Worm (Caenorhabditis elegans) whole organism, young adult: Measurements from ENCODE around the gene ZK688.4.

Experiments
- B0019.2 ChIP-seq: fragments of 200-800 bp; sonication (Bioruptor generic); conservative IDR thresholded peaks from 2 replicates; pipeline ENCODE4 v1.3.6; 2022; ENCODE audit warnings: missing genetic modification reagents, missing genetic modification characterization, missing compliant biosample characterization
- C17E4.6 ChIP-seq: fragments of 200-800 bp; sonication (Bioruptor generic); IDR thresholded peaks from 2 replicates; pipeline ENCODE4 v1.3.6; 2022; ENCODE audit warnings: missing genetic modification reagents, missing genetic modification characterization, missing compliant biosample characterization
- D2030.7 ChIP-seq: fragments of 200-800 bp; sonication (Bioruptor generic); IDR thresholded peaks from 2 replicates; pipeline ENCODE4 v1.3.6; 2022; ENCODE audit warnings: missing genetic modification reagents, missing genetic modification characterization, missing compliant biosample characterization
- F23B12.7 ChIP-seq: sonication (generic microtip); optimal IDR thresholded peaks from 2 replicates; lab custom pipeline; 2017; ENCODE audit warnings: missing genetic modification characterization, mild to moderate bottlenecking, missing compliant biosample characterization, antibody characterized with exemption, moderate library complexity; ENCODE audit not compliant: insufficient read depth
- F33H1.4 ChIP-seq: fragments of 200-800 bp; sonication (Bioruptor generic); IDR thresholded peaks from 2 replicates; pipeline ENCODE4 v1.3.6; 2022; ENCODE audit warnings: missing genetic modification reagents, missing genetic modification characterization, missing compliant biosample characterization
- F52B5.7 ChIP-seq: sonication (generic microtip); optimal IDR thresholded peaks from 2 replicates; lab custom pipeline; 2016; ENCODE audit warnings: mild to moderate bottlenecking, missing genetic modification characterization, missing compliant biosample characterization
- Y53G8AR.9 ChIP-seq: fragments of 200-800 bp; sonication (Bioruptor generic); conservative IDR thresholded peaks from 2 replicates; pipeline ENCODE4 v1.3.6; 2022; ENCODE audit warnings: missing genetic modification reagents, missing genetic modification characterization, missing compliant biosample characterization
- Y56A3A.18 ChIP-seq: fragments of 200-800 bp; sonication (Bioruptor generic); IDR thresholded peaks from 2 replicates; pipeline ENCODE4 v1.3.6; 2022; ENCODE audit warnings: missing genetic modification reagents, missing genetic modification characterization, missing compliant biosample characterization
- Y95B8A.8 ChIP-seq: fragments of 200-800 bp; sonication (Bioruptor generic); IDR thresholded peaks from 2 replicates; pipeline ENCODE4 v1.3.6; 2022; ENCODE audit warnings: missing genetic modification reagents, missing genetic modification characterization, missing compliant biosample characterization
- aptf-3 ChIP-seq: fragments of 200-800 bp; sonication (Bioruptor generic); IDR thresholded peaks from 2 replicates; pipeline ENCODE4 v1.3.6; 2022; ENCODE audit warnings: missing genetic modification characterization, missing compliant biosample characterization
- attf-3 ChIP-seq: fragments of 200-800 bp; sonication (Bioruptor generic); conservative IDR thresholded peaks from 2 replicates; pipeline ENCODE4 v1.3.6; 2022; ENCODE audit warnings: missing genetic modification reagents, missing genetic modification characterization, missing compliant biosample characterization
- attf-5 ChIP-seq: fragments of 200-800 bp; sonication (Bioruptor generic); optimal IDR thresholded peaks from 2 replicates; lab custom pipeline; 2018; ENCODE audit warnings: mild to moderate bottlenecking, missing genetic modification characterization, missing compliant biosample characterization
- cebp-1 ChIP-seq, 2 experiments: fragments of 200-800 bp in 1 of 2; sonication (Bioruptor generic) in 1 of 2; sonication (generic microtip) in 1 of 2; IDR thresholded peaks in 1 of 2; optimal IDR thresholded peaks in 1 of 2; 2 replicates each; pipeline versions ENCODE4 v1.3.6 to Lab custom; 2017 to 2022; ENCODE audit warnings: missing compliant biosample characterization in 2 of 2, missing genetic modification characterization in 2 of 2, mild to moderate bottlenecking in 1 of 2, missing genetic modification reagents in 1 of 2, moderate library complexity in 1 of 2
- ceh-91 ChIP-seq: fragments of 200-800 bp; sonication (Bioruptor generic); IDR thresholded peaks from 2 replicates; pipeline ENCODE4 v1.3.6; 2022; ENCODE audit warnings: missing genetic modification reagents, missing genetic modification characterization, missing compliant biosample characterization
- dpl-1 ChIP-seq: fragments of 150-350 bp; optimal IDR thresholded peaks from 2 replicates; lab custom pipeline; 2014; ENCODE audit warnings: missing biosample characterization, missing genetic modification reagents, missing genetic modification characterization
- efl-1 ChIP-seq: fragments of 150-350 bp; optimal IDR thresholded peaks from 2 replicates; lab custom pipeline; 2014; ENCODE audit warnings: missing biosample characterization, missing genetic modification reagents, missing genetic modification characterization
- ekl-4 ChIP-seq: fragments of 200-800 bp; sonication (Bioruptor generic); IDR thresholded peaks from 2 replicates; pipeline ENCODE4 v1.3.6; 2022; ENCODE audit warnings: missing genetic modification reagents, missing genetic modification characterization, missing compliant biosample characterization
- hmg-1.2 ChIP-seq: fragments of 200-800 bp; sonication (Bioruptor generic); IDR thresholded peaks from 2 replicates; pipeline ENCODE4 v1.3.6; 2022; ENCODE audit warnings: missing genetic modification reagents, missing genetic modification characterization, missing compliant biosample characterization
- lin-54 ChIP-seq: fragments of 200-800 bp; sonication (Bioruptor generic); optimal IDR thresholded peaks from 2 replicates; lab custom pipeline; 2018; ENCODE audit warnings: mild to moderate bottlenecking, missing genetic modification characterization, missing compliant biosample characterization
- lsl-1 ChIP-seq: fragments of 200-800 bp; sonication (Bioruptor generic); optimal IDR thresholded peaks from 2 replicates; lab custom pipeline; 2018; ENCODE audit warnings: mild to moderate bottlenecking, missing genetic modification characterization, moderate library complexity, missing compliant biosample characterization
- madf-10 ChIP-seq: sonication (generic microtip); optimal IDR thresholded peaks from 2 replicates; lab custom pipeline; 2016; ENCODE audit warnings: mild to moderate bottlenecking, missing genetic modification characterization, missing compliant biosample characterization
- madf-6 ChIP-seq: fragments of 200-800 bp; sonication (Bioruptor generic); IDR thresholded peaks from 2 replicates; pipeline ENCODE4 v1.3.6; 2022; ENCODE audit warnings: missing genetic modification reagents, missing genetic modification characterization, missing compliant biosample characterization
- madf-8 ChIP-seq: fragments of 200-800 bp; sonication (Bioruptor generic); conservative IDR thresholded peaks from 2 replicates; pipeline ENCODE4 v1.3.6; 2022; ENCODE audit warnings: missing genetic modification reagents, missing genetic modification characterization, missing compliant biosample characterization
- mel-28 ChIP-seq: sonication (generic microtip); optimal IDR thresholded peaks from 2 replicates; lab custom pipeline; 2016; ENCODE audit warnings: borderline replicate concordance, mild to moderate bottlenecking, missing genetic modification characterization, missing compliant biosample characterization
- mes-4 ChIP-seq: sonication (generic microtip); optimal IDR thresholded peaks from 2 replicates; lab custom pipeline; 2016; ENCODE audit warnings: missing genotype, missing genetic modification characterization, missing compliant biosample characterization
- nfyb-1 ChIP-seq: fragments of 200-800 bp; sonication (Bioruptor generic); IDR thresholded peaks from 2 replicates; pipeline ENCODE4 v1.3.6; 2022; ENCODE audit warnings: missing genetic modification reagents, missing genetic modification characterization, missing compliant biosample characterization
- nhr-80 ChIP-seq: sonication (generic microtip); optimal IDR thresholded peaks from 2 replicates; lab custom pipeline; 2016; ENCODE audit warnings: missing genetic modification characterization, missing compliant biosample characterization
- nhr-90 ChIP-seq: sonication (generic microtip); optimal IDR thresholded peaks from 2 replicates; lab custom pipeline; 2016; ENCODE audit warnings: missing genotype, mild to moderate bottlenecking, missing genetic modification characterization, missing compliant biosample characterization
- sdz-38 ChIP-seq: sonication (generic microtip); optimal IDR thresholded peaks from 2 replicates; lab custom pipeline; 2016; ENCODE audit warnings: missing genotype, missing genetic modification characterization, missing compliant biosample characterization
- tbp1 ChIP-seq: fragments of 200-800 bp; sonication (Bioruptor generic); optimal IDR thresholded peaks from 2 replicates; lab custom pipeline; 2018; ENCODE audit warnings: mild to moderate bottlenecking, missing genetic modification characterization, missing compliant biosample characterization
- unc-130 ChIP-seq: sonication (generic microtip); optimal IDR thresholded peaks from 2 replicates; lab custom pipeline; 2016; ENCODE audit warnings: missing genetic modification reagents, missing genetic modification characterization, missing compliant biosample characterization
- xnd-1 ChIP-seq: sonication (generic microtip); optimal IDR thresholded peaks from 2 replicates; lab custom pipeline; 2016; ENCODE audit warnings: missing genotype, missing genetic modification reagents, missing genetic modification characterization, missing compliant biosample characterization
- ztf-18 ChIP-seq: sonication (generic microtip); optimal IDR thresholded peaks from 2 replicates; lab custom pipeline; 2016; ENCODE audit warnings: missing genotype, mild to moderate bottlenecking, missing genetic modification characterization, missing compliant biosample characterization

The ZK688.4 gene

DNA sequence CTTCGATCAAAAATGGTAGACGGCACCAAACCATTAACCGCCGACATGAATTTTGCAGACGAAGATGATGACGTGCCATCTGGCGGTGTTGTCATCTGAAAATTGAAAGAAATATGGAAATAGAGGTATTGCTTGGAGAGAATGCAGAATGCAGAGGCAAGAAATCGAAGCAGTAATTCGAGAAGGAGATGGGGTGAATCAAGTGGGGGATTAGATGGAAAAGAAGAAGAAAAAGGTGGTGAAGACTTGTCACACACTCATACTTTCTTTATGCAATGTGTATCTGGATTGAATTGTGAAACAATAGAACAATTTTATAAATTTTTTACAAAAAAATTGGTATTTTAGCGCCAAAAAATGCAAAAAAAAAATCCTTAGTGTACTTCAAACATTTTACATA lies 30.0 kb downstream of the ZK688.4 start, which contains the start of gene tag-250:
TSS of gene tag-250 (minus strand) at position 101 of the 400 bp plus-strand sequence.
- no peak for TF ChIP-seq aptf-3
- no peak for TF ChIP-seq B0019.2
- no peak for TF ChIP-seq nhr-90
- no peak for TF ChIP-seq nfyb-1 (GFP tag; lab: Robert Waterston, UW)
- no peak for TF ChIP-seq Y56A3A.18 (GFP tag; lab: Robert Waterston, UW)
- TF ChIP-seq Y53G8AR.9: no peak
- no peak for TF ChIP-seq attf-3 (GFP tag; lab: Robert Waterston, UW)
- TF ChIP-seq F23B12.7 (tag; lab: Kevin White, UChicago): no peak

- TF ChIP-seq hmg-1.2 (GFP tag; lab: Robert Waterston, UW): peak; percentile 36; the same call in 1 of the 2 replicates
- no peak for TF ChIP-seq B0019.2
These were observed 31.1 kb downstream of the ZK688.4 start for ce11 chrIII:7925968-7926367.

- TF ChIP-seq xnd-1 (tag; lab: Kevin White, UChicago): peak; percentile 60
- no peak for TF ChIP-seq ceh-91
- TF ChIP-seq C17E4.6 (GFP tag; lab: Robert Waterston, UW): no peak
- peak; percentile 55 for TF ChIP-seq madf-8 (GFP tag; lab: Robert Waterston, UW)
- peak; percentile 46 for TF ChIP-seq attf-5 (GFP tag; lab: Kevin White, UChicago)
- TF ChIP-seq ekl-4 (GFP tag; lab: Robert Waterston, UW): no peak
- peak; percentile 87 for TF ChIP-seq efl-1
- TF ChIP-seq lsl-1 (GFP tag; lab: Kevin White, UChicago): peak; percentile 73
- no peak for TF ChIP-seq cebp-1 (GFP tag; IDR thresholded peaks at IDR 0.05; lab: Robert Waterston, UW)
- TF ChIP-seq cebp-1 (tag; optimal IDR thresholded peaks at IDR 0.05; lab: Kevin White, UChicago): peak; percentile 18
- TF ChIP-seq dpl-1 (GFP tag; lab: Kevin White, UChicago): peak; percentile 72
- TF ChIP-seq Y95B8A.8: no peak
- peak; percentile 90 for TF ChIP-seq ztf-18 (tag; lab: Kevin White, UChicago)
- TF ChIP-seq mel-28 (tag; lab: Kevin White, UChicago): no peak
- TF ChIP-seq attf-3 (GFP tag; lab: Robert Waterston, UW): peak; percentile 53; the same call in 1 of the 2 replicates
- peak; percentile 80 for TF ChIP-seq madf-6 (GFP tag; lab: Robert Waterston, UW)
- no peak for TF ChIP-seq sdz-38 (tag; lab: Kevin White, UChicago)
- TF ChIP-seq nhr-80 (tag; lab: Kevin White, UChicago): peak; percentile 15
- peak; percentile 50 for TF ChIP-seq D2030.7 (GFP tag; lab: Robert Waterston, UW)
- TF ChIP-seq unc-130 (GFP tag; lab: Kevin White, UChicago): peak; percentile 9
- no peak for TF ChIP-seq madf-10 (tag; lab: Kevin White, UChicago)
- TF ChIP-seq F33H1.4 (GFP tag; lab: Robert Waterston, UW): peak; percentile 82
- TF ChIP-seq tbp1 (GFP tag; lab: Kevin White, UChicago): peak; percentile 1
- TF ChIP-seq lin-54 (GFP tag; lab: Kevin White, UChicago): peak; percentile 55
- TF ChIP-seq F52B5.7 (tag; lab: Kevin White, UChicago): no peak
- no peak for TF ChIP-seq mes-4 (tag; lab: Kevin White, UChicago)
These were observed 33.8 kb downstream of the ZK688.4 start, which contains the start of the genes C29E4.13 and npp-15 for ce11 chrIII:7928549-7929129. TSS of gene C29E4.13 (minus strand) at chrIII:7928717. TSS of gene npp-15 (plus strand) at chrIII:7929043.

- TF ChIP-seq cebp-1 (GFP tag; IDR thresholded peaks at IDR 0.05; lab: Robert Waterston, UW) (no peak), cebp-1 (tag; optimal IDR thresholded peaks at IDR 0.05; lab: Kevin White, UChicago) (peak; percentile 85), unc-130 (GFP tag; lab: Kevin White, UChicago) (no peak)
These were observed 38.4 kb downstream of the ZK688.4 start, which contains the start of gene ran-2 for ce11 chrIII:7933235-7933634. TSS of gene ran-2 (plus strand) at chrIII:7933535.
